Worm (Caenorhabditis elegans): ENCODE measurements around the gene pals-39.

pals-39 gene

ce11 chrV:12478111-12478510, 34.5 kb upstream of the pals-39 start, which contains the start of gene atn-1:
Gene atn-1 (plus strand): TSS chrV:12478411.
- TF ChIP-seq ceh-82 (tag; optimal IDR thresholded peaks at IDR 0.05) (no peak), hlh-11 (tag; optimal IDR thresholded peaks at IDR 0.05) (no peak), Y48G9A.11 (GFP tag; IDR thresholded peaks at IDR 0.05) (no peak), aha-1 (tag) (peak; percentile 59), unc-62 (GFP tag; optimal IDR thresholded peaks at IDR 0.05 in 1 of 2) (peak in 1 of 2 experiments; percentile 41), unc-62 (tag; optimal IDR thresholded peaks at IDR 0.05) (no peak), ztf-11 (tag; optimal IDR thresholded peaks at IDR 0.05) (no peak), F44E2.7 (GFP tag; IDR thresholded peaks at IDR 0.05) (no peak), skn-1 (tag; optimal IDR thresholded peaks at IDR 0.05) (no peak), nhr-77 (tag; optimal IDR thresholded peaks at IDR 0.05) (no peak), php-3 (GFP tag; IDR thresholded peaks at IDR 0.05) (no peak)

ce11 chrV:12477139-12477538, 33.5 kb upstream of the pals-39 start:
- TF ChIP-seq hlh-30 (tag; optimal IDR thresholded peaks at IDR 0.05; ENCODE audit: insufficient read depth) (no peak), lsy-2 (tag; optimal IDR thresholded peaks at IDR 0.05) (no peak), lin-29 (GFP tag; IDR thresholded peaks at IDR 0.05) (no peak), snpc-1.2 (GFP tag; IDR thresholded peaks at IDR 0.05) (no peak), nhr-11 (tag; optimal IDR thresholded peaks at IDR 0.05) (peak; percentile 41), Y105C5A.15 (GFP tag; IDR thresholded peaks at IDR 0.05) (no peak), zfp-3 (GFP tag; conservative IDR thresholded peaks at IDR 0.05) (0 out of 2 replicates have a peak, but pooled peaks have one; percentile 34), set-16 (GFP tag; IDR thresholded peaks at IDR 0.05) (peak; percentile 54), nhr-48 (tag; optimal IDR thresholded peaks at IDR 0.05) (no peak), snpc-4 (tag; optimal IDR thresholded peaks at IDR 0.05) (no peak), ama-1 (optimal IDR thresholded peaks at IDR 0.05) (no peak), ctbp-1 (GFP tag; IDR thresholded peaks at IDR 0.05) (0 out of 2 replicates have a peak, but pooled peaks have one; percentile 10), ZK337.2 (GFP tag; IDR thresholded peaks at IDR 0.05) (no peak), nhr-41 (GFP tag; IDR thresholded peaks at IDR 0.05) (no peak), lin-38 (GFP tag; IDR thresholded peaks at IDR 0.05) (no peak), tag-97 (GFP tag; IDR thresholded peaks at IDR 0.05) (no peak), egl-43 (GFP tag; IDR thresholded peaks at IDR 0.05) (no peak), spr-3 (GFP tag; optimal IDR thresholded peaks at IDR 0.05) (no peak), T26A8.4 (GFP tag; IDR thresholded peaks at IDR 0.05) (no peak), tra-1 (GFP tag; IDR thresholded peaks at IDR 0.05) (no peak), duxl-1 (tag; optimal IDR thresholded peaks at IDR 0.05; ENCODE audit: poor library complexity) (no peak), cey-2 (tag; optimal IDR thresholded peaks at IDR 0.05; ENCODE audit: borderline replicate concordance, insufficient read depth) (no peak), nhr-111 (GFP tag; optimal IDR thresholded peaks at IDR 0.05) (no peak), T20F7.1 (GFP tag; optimal IDR thresholded peaks at IDR 0.05) (no peak), spr-1 (tag; optimal IDR thresholded peaks at IDR 0.05) (no peak), ceh-62 (tag; optimal IDR thresholded peaks at IDR 0.05) (no peak), daf-16 (GFP tag; optimal IDR thresholded peaks at IDR 0.05) (peak in 1 of 2 experiments; percentile 12), daf-16 (tag; optimal IDR thresholded peaks at IDR 0.05) (no peak), unc-39 (tag; optimal IDR thresholded peaks at IDR 0.05) (no peak), F10B5.3 (tag; optimal IDR thresholded peaks at IDR 0.05) (no peak), madf-9 (GFP tag; conservative IDR thresholded peaks at IDR 0.05) (peak; percentile 44; the same call in 1 of the 2 replicates), ceh-32 (tag; optimal IDR thresholded peaks at IDR 0.05; ENCODE audit: poor library complexity) (no peak), lin-15B (tag; optimal IDR thresholded peaks at IDR 0.05) (no peak), pha-4 (GFP tag; IDR thresholded peaks at IDR 0.05) (no peak), pha-4 (tag; optimal IDR thresholded peaks at IDR 0.05) (no peak), hlh-11 (tag; optimal IDR thresholded peaks at IDR 0.05) (peak; percentile 50), dmd-6 (GFP tag; IDR thresholded peaks at IDR 0.05) (no peak), aha-1 (tag) (no peak), hif-1 (tag; optimal IDR thresholded peaks at IDR 0.05) (no peak), nhr-28 (tag; optimal IDR thresholded peaks at IDR 0.05) (no peak), D1046.2 (GFP tag; IDR thresholded peaks at IDR 0.05) (no peak), unc-62 (GFP tag; optimal IDR thresholded peaks at IDR 0.05 in 1 of 2) (peak in 1 of 2 experiments; percentile 65), unc-62 (tag; optimal IDR thresholded peaks at IDR 0.05) (no peak)

All from whole organism, L4 larva.